Worm (Caenorhabditis elegans) whole organism, L4 larva: ENCODE measurements around the gene gop-3.

Experiments
- F10B5.3 ChIP-seq: sonication (generic microtip); optimal IDR thresholded peaks from 2 replicates; lab custom pipeline; 2016; ENCODE audit warnings: mild to moderate bottlenecking, missing genetic modification characterization, missing compliant biosample characterization
- F49E8.2 ChIP-seq: sonication (generic microtip); optimal IDR thresholded peaks from 2 replicates; lab custom pipeline; 2016; ENCODE audit warnings: missing compliant biosample characterization, mild to moderate bottlenecking, missing genetic modification characterization, borderline replicate concordance
- Y105C5A.15 ChIP-seq: fragments of 200-800 bp; sonication (Bioruptor generic); IDR thresholded peaks from 2 replicates; pipeline ENCODE4 v1.3.6; 2022; ENCODE audit warnings: missing genetic modification characterization, missing compliant biosample characterization
- Y5F2A.4 ChIP-seq: fragments of 200-800 bp; sonication (Bioruptor generic); optimal IDR thresholded peaks from 2 replicates; lab custom pipeline; 2018; ENCODE audit warnings: mild to moderate bottlenecking, missing genetic modification characterization, missing compliant biosample characterization
- ZK546.5 ChIP-seq, 2 experiments: sonication (generic microtip); optimal IDR thresholded peaks; 2 replicates each; lab custom pipeline; 2017; ENCODE audit warnings: missing biosample characterization in 2 of 2, missing genetic modification characterization in 2 of 2
- ama-1 ChIP-seq: fragments of 150-350 bp; optimal IDR thresholded peaks from 2 replicates; lab custom pipeline; 2014; ENCODE audit warnings: inconsistent platforms, mixed read lengths
- arid-1 ChIP-seq: fragments of 200-800 bp; sonication (Bioruptor generic); conservative IDR thresholded peaks from 2 replicates; pipeline ENCODE4 v1.3.6; 2022; ENCODE audit warnings: missing genetic modification reagents, missing genetic modification characterization, missing compliant biosample characterization
- ceh-62 ChIP-seq: sonication (generic microtip); optimal IDR thresholded peaks from 2 replicates; lab custom pipeline; 2017; ENCODE audit warnings: missing biosample characterization, missing genetic modification characterization
- daf-16 ChIP-seq, 3 experiments: sonication (generic microtip); optimal IDR thresholded peaks; 2 replicates each; lab custom pipeline; 2016 to 2017; ENCODE audit warnings: missing genetic modification characterization in 3 of 3, missing genetic modification reagents in 3 of 3, mild to moderate bottlenecking in 2 of 3, missing compliant biosample characterization in 2 of 3, missing biosample characterization in 1 of 3, moderate library complexity in 1 of 3
- dmd-8 ChIP-seq: fragments of 200-800 bp; sonication (Bioruptor generic); IDR thresholded peaks from 2 replicates; pipeline ENCODE4 v1.3.6; 2022; ENCODE audit warnings: missing genetic modification characterization, missing compliant biosample characterization
- dpl-1 ChIP-seq: fragments of 150-350 bp; optimal IDR thresholded peaks from 2 replicates; lab custom pipeline; 2014; ENCODE audit warnings: missing biosample characterization, missing genetic modification reagents, missing genetic modification characterization
- duxl-1 ChIP-seq: sonication (generic microtip); optimal IDR thresholded peaks from 2 replicates; lab custom pipeline; 2016; ENCODE audit warnings: mild to moderate bottlenecking, missing genetic modification characterization, moderate library complexity, missing compliant biosample characterization; ENCODE audit not compliant: poor library complexity
- dve-1 ChIP-seq: sonication (generic microtip); optimal IDR thresholded peaks from 2 replicates; lab custom pipeline; 2017; ENCODE audit warnings: antibody characterized with exemption, mild to moderate bottlenecking, missing genetic modification characterization, missing compliant biosample characterization; ENCODE audit not compliant: insufficient read depth
- egl-27 ChIP-seq: sonication (generic microtip); optimal IDR thresholded peaks from 3 replicates; lab custom pipeline; 2017; ENCODE audit warnings: missing biosample characterization, missing genetic modification reagents, missing genetic modification characterization
- fkh-10 ChIP-seq: fragments of 150-350 bp; optimal IDR thresholded peaks from 2 replicates; lab custom pipeline; 2014; ENCODE audit warnings: missing biosample characterization, missing genetic modification reagents, missing genetic modification characterization
- hif-1 ChIP-seq, 2 experiments: sonication (generic microtip); optimal IDR thresholded peaks; 2 replicates each; lab custom pipeline; 2016 to 2017; ENCODE audit warnings: missing compliant biosample characterization in 2 of 2, missing genetic modification characterization in 2 of 2, missing genetic modification reagents in 2 of 2, missing genotype in 2 of 2, mild to moderate bottlenecking in 1 of 2
- hlh-11 ChIP-seq: fragments of 200-800 bp; sonication (Bioruptor generic); optimal IDR thresholded peaks from 2 replicates; lab custom pipeline; 2018; ENCODE audit warnings: mild to moderate bottlenecking, missing genetic modification characterization, missing compliant biosample characterization
- hmg-1.1 ChIP-seq: fragments of 200-800 bp; sonication (Bioruptor generic); IDR thresholded peaks from 2 replicates; pipeline ENCODE4 v1.3.6; 2022; ENCODE audit warnings: missing genetic modification reagents, missing genetic modification characterization, missing compliant biosample characterization
- lsy-2 ChIP-seq, 2 experiments: fragments of 150-350 bp in 1 of 2; sonication (generic microtip) in 1 of 2; optimal IDR thresholded peaks; 2 replicates each; lab custom pipeline; 2014 to 2017; ENCODE audit warnings: missing biosample characterization in 2 of 2, missing genetic modification characterization in 2 of 2
- madf-9 ChIP-seq: fragments of 200-800 bp; sonication (Bioruptor generic); conservative IDR thresholded peaks from 2 replicates; pipeline ENCODE4 v1.3.6; 2022; ENCODE audit warnings: missing genetic modification reagents, missing genetic modification characterization, missing compliant biosample characterization
- mep-1 ChIP-seq: fragments of 150-350 bp; sonication (generic microtip); optimal IDR thresholded peaks from 3 replicates; lab custom pipeline; 2014; ENCODE audit warnings: missing biosample characterization, missing genetic modification characterization
- mes-2 ChIP-seq: sonication (generic microtip); optimal IDR thresholded peaks from 2 replicates; lab custom pipeline; 2016; ENCODE audit warnings: missing genotype, mild to moderate bottlenecking, missing genetic modification characterization, missing compliant biosample characterization; ENCODE audit not compliant: poor library complexity, severe bottlenecking
- mxl-2 ChIP-seq: fragments of 200-800 bp; sonication (Bioruptor generic); conservative IDR thresholded peaks from 2 replicates; pipeline ENCODE4 v1.3.6; 2022; ENCODE audit warnings: missing genetic modification reagents, missing genetic modification characterization, missing compliant biosample characterization
- nhr-102 ChIP-seq: sonication (generic microtip); optimal IDR thresholded peaks from 2 replicates; lab custom pipeline; 2016; ENCODE audit warnings: mild to moderate bottlenecking, missing genetic modification characterization, moderate library complexity, missing compliant biosample characterization
- nhr-11 ChIP-seq: fragments of 150-350 bp; optimal IDR thresholded peaks from 2 replicates; lab custom pipeline; 2014; ENCODE audit warnings: missing biosample characterization, missing genetic modification characterization
- nhr-25 ChIP-seq: sonication (generic microtip); optimal IDR thresholded peaks from 2 replicates; lab custom pipeline; 2017; ENCODE audit warnings: missing genetic modification characterization, mild to moderate bottlenecking, missing compliant biosample characterization, antibody characterized with exemption, moderate library complexity, borderline replicate concordance; ENCODE audit not compliant: insufficient read depth
- nhr-28 ChIP-seq: fragments of 150-350 bp; optimal IDR thresholded peaks from 2 replicates; lab custom pipeline; 2014; ENCODE audit warnings: missing biosample characterization, missing genetic modification characterization
- nhr-6 ChIP-seq: fragments of 150-350 bp; optimal IDR thresholded peaks from 2 replicates; lab custom pipeline; 2014; ENCODE audit warnings: missing biosample characterization, missing genetic modification characterization
- nhr-76 ChIP-seq: fragments of 150-350 bp; optimal IDR thresholded peaks from 2 replicates; lab custom pipeline; 2014; ENCODE audit warnings: missing biosample characterization, missing genetic modification characterization
- nhr-77 ChIP-seq: fragments of 150-350 bp; optimal IDR thresholded peaks from 2 replicates; lab custom pipeline; 2014; ENCODE audit warnings: missing biosample characterization, missing genetic modification characterization
- pha-4 ChIP-seq, 2 experiments: fragments of 150-350 bp in 1 of 2; fragments of 200-800 bp in 1 of 2; sonication (Bioruptor generic) in 1 of 2; IDR thresholded peaks in 1 of 2; optimal IDR thresholded peaks in 1 of 2; 2 replicates each; pipeline versions ENCODE4 v1.3.6 to Lab custom; 2014 to 2022; ENCODE audit warnings: missing genetic modification characterization in 2 of 2, missing genetic modification reagents in 2 of 2, missing biosample characterization in 1 of 2, missing compliant biosample characterization in 1 of 2
- php-3 ChIP-seq: fragments of 200-800 bp; sonication (Bioruptor generic); IDR thresholded peaks from 2 replicates; pipeline ENCODE4 v1.3.6; 2022; ENCODE audit warnings: missing genetic modification reagents, missing genetic modification characterization, missing compliant biosample characterization
- pqm-1 ChIP-seq: sonication (generic microtip); optimal IDR thresholded peaks from 2 replicates; lab custom pipeline; 2017; ENCODE audit warnings: missing biosample characterization, missing genetic modification characterization
- saeg-2 ChIP-seq: fragments of 200-800 bp; sonication (Bioruptor generic); IDR thresholded peaks from 2 replicates; pipeline ENCODE4 v1.3.6; 2022; ENCODE audit warnings: missing genetic modification reagents, missing genetic modification characterization, missing compliant biosample characterization
- skn-1 ChIP-seq: fragments of 150-350 bp; optimal IDR thresholded peaks from 2 replicates; lab custom pipeline; 2014; ENCODE audit warnings: missing biosample characterization, missing genetic modification characterization
- unc-39 ChIP-seq: sonication (generic microtip); optimal IDR thresholded peaks from 2 replicates; lab custom pipeline; 2017; ENCODE audit warnings: missing biosample characterization, missing genetic modification characterization
- zip-11 ChIP-seq: fragments of 200-800 bp; sonication (Bioruptor generic); IDR thresholded peaks from 2 replicates; pipeline ENCODE4 v1.3.6; 2022; ENCODE audit warnings: missing genetic modification characterization, missing compliant biosample characterization
- zip-2 ChIP-seq: fragments of 150-350 bp; optimal IDR thresholded peaks from 2 replicates; lab custom pipeline; 2014; ENCODE audit warnings: missing biosample characterization, missing genetic modification characterization

Gene gop-3

DNA sequence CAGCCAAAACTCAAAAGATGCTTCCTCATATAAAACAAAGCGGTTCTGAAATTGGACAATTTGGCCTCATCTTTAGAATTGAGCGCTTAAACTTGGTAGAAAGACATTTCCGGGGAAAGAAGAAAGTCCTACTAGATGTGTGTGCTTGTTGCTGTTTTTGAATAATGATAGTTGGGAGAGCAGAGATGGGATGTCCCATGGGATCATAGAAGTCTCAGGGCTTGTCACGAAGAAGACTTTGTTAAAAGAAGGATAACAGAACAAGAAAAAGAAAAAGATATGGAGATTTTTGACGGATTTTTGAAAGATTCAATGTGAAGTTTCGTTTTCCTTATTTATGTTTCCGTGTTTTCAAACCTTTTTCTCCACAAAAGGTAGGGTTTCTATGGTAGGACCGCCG, 41.8 kb upstream of the gop-3 start, which contains the start of gene ZC155.2:
Gene ZC155.2, plus strand, starts transcription at position 301 of the 400 bp plus-strand sequence.
- TF ChIP-seq dpl-1 (no peak), fkh-10 (GFP tag; lab: Kevin White, UChicago) (no peak), F10B5.3 (tag; lab: Kevin White, UChicago) (no peak), pha-4 (GFP tag; IDR thresholded peaks at IDR 0.05; lab: Robert Waterston, UW) (no peak), pha-4 (tag; optimal IDR thresholded peaks at IDR 0.05; lab: Kevin White, UChicago) (no peak), ZK546.5 (tag; optimal IDR thresholded peaks at IDR 0.05; lab: Kevin White, UChicago) (no peak), nhr-76 (tag; lab: Kevin White, UChicago) (no peak), Y5F2A.4 (no peak), hmg-1.1 (no peak), php-3 (no peak), mxl-2 (GFP tag; lab: Robert Waterston, UW) (no peak), saeg-2 (GFP tag; lab: Robert Waterston, UW) (no peak), F49E8.2 (no peak), zip-11 (GFP tag; lab: Robert Waterston, UW) (no peak), Y105C5A.15 (GFP tag; lab: Robert Waterston, UW) (no peak), zip-2 (tag; lab: Kevin White, UChicago) (no peak)

DNA sequence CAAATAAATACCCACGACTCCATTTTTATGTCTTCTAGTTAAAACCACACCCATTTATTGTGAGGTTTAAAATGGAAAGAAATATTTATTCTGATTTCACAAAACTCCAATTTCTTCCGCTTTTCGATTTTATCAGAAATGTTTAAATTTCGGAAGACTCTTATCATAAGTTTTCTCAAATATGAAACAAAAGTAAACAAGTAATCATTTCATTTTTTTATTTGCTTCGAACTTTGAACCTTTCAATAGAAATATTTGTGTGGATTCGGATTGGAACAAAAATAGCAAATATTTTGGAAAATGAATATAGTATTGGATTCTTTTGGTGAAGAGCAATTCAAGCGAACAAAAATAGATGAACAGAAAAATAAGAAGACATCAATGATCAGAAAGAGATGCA, 38.7 kb upstream of the gop-3 start:
- TF ChIP-seq F49E8.2, result no peak
- TF ChIP-seq arid-1 (GFP tag; lab: Robert Waterston, UW), result no peak
- TF ChIP-seq daf-16 (GFP tag; optimal IDR thresholded peaks at IDR 0.05; lab: Kevin White, UChicago), result no peak
- peak; percentile 83 for TF ChIP-seq daf-16 (tag; optimal IDR thresholded peaks at IDR 0.05; lab: Kevin White, UChicago)
- TF ChIP-seq fkh-10 (GFP tag; lab: Kevin White, UChicago), result no peak
- TF ChIP-seq skn-1 (tag; lab: Kevin White, UChicago), result no peak
- no peak for TF ChIP-seq unc-39 (tag; lab: Kevin White, UChicago)

DNA sequence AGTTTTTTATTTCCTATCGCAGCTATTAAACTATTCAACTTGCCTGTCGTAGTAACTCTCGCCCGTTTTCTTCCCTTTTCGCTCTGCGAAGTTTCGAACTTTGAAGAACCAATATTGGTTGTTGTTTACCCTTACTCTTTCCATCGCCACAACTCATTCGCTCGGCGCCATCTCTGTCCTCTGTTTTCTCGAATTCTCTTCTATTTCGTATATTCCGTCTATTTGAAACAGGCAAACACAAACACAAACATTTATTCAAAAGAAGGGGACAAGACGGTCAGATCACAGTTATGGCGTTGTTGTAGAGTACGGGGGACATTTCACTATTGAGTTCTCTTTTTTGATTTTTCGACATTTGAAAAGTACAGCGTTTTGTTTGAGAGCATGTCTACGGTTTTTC, 37.7 kb upstream of the gop-3 start:
- TF ChIP-seq pha-4 (GFP tag; IDR thresholded peaks at IDR 0.05; lab: Robert Waterston, UW) (no peak), pha-4 (tag; optimal IDR thresholded peaks at IDR 0.05; lab: Kevin White, UChicago) (peak; percentile 72), egl-27 (tag; lab: Kevin White, UChicago) (no peak), nhr-28 (tag; lab: Kevin White, UChicago) (peak; percentile 35), daf-16 (GFP tag; optimal IDR thresholded peaks at IDR 0.05; lab: Kevin White, UChicago) (no peak), daf-16 (tag; optimal IDR thresholded peaks at IDR 0.05; lab: Kevin White, UChicago) (peak; percentile 94)

DNA sequence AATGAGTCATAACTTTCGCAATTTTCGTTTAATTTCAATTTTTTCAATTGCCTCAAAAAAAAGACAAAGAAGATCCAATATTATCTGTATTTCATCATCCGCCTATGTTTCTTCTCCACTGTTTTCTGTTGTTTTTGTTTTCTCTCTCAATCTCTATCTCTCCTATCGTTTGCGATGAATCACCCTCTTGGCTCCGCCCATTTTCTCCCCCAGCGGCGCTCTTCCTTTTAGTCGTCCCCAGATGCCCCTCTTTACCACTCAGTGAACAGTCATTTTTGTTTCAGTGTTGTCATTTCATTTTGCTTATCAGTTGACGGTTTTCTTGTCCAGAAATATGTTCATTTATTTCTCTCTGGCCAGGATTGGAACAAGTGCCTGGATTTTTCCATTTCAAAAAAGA, 35.6 kb upstream of the gop-3 start:
- TF ChIP-seq ceh-62 (tag; lab: Kevin White, UChicago), result no peak
- peak in 1 of 2 experiments; percentile 21 for TF ChIP-seq lsy-2 (tag; optimal IDR thresholded peaks at IDR 0.05; lab: Kevin White, UChicago)
- TF ChIP-seq pha-4 (GFP tag; IDR thresholded peaks at IDR 0.05; lab: Robert Waterston, UW), result no peak
- peak; percentile 44 for TF ChIP-seq pha-4 (tag; optimal IDR thresholded peaks at IDR 0.05; lab: Kevin White, UChicago)
- no peak for TF ChIP-seq hif-1 (tag; optimal IDR thresholded peaks at IDR 0.05; lab: Kevin White, UChicago)
- TF ChIP-seq duxl-1 (tag; lab: Kevin White, UChicago), result no peak
- TF ChIP-seq mep-1 (tag; lab: Kevin White, UChicago), result peak; percentile 14
- no peak for TF ChIP-seq dmd-8 (GFP tag; lab: Robert Waterston, UW)
- peak; percentile 36 for TF ChIP-seq hlh-11 (tag; lab: Kevin White, UChicago)
- no peak for TF ChIP-seq daf-16 (GFP tag; optimal IDR thresholded peaks at IDR 0.05; lab: Kevin White, UChicago)
- peak; percentile 73 for TF ChIP-seq daf-16 (tag; optimal IDR thresholded peaks at IDR 0.05; lab: Kevin White, UChicago)
- TF ChIP-seq pqm-1 (tag; lab: Kevin White, UChicago), result peak; percentile 36
- TF ChIP-seq nhr-25, result no peak
- peak; percentile 52 for TF ChIP-seq nhr-28 (tag; lab: Kevin White, UChicago)
- TF ChIP-seq ama-1, result peak; percentile 51
- peak; percentile 54 for TF ChIP-seq nhr-6 (tag; lab: Kevin White, UChicago)
- peak; percentile 21 for TF ChIP-seq mes-2 (tag; lab: Kevin White, UChicago)
- no peak for TF ChIP-seq nhr-102 (tag; lab: Kevin White, UChicago)
- TF ChIP-seq madf-9 (GFP tag; lab: Robert Waterston, UW), result 0 out of 2 replicates have a peak, but pooled peaks have one; percentile 18
- TF ChIP-seq nhr-77, result peak; percentile 23
- peak; percentile 1 for TF ChIP-seq dpl-1
- TF ChIP-seq dve-1 (tag; lab: Kevin White, UChicago), result peak; percentile 81
- TF ChIP-seq nhr-11 (tag; lab: Kevin White, UChicago), result no peak
